Worm (Caenorhabditis elegans) whole organism, early embryonic: ENCODE results near the gene his-8.

ENCODE experiments used
- ama-1 ChIP-seq: fragments of 150-350 bp; optimal IDR thresholded peaks from 2 replicates; lab custom pipeline; 2014
- flt-1 ChIP-seq: fragments of 200-800 bp; sonication (Bioruptor generic); IDR thresholded peaks from 2 replicates; pipeline ENCODE4 v1.3.6; 2022; ENCODE audit warnings: missing genetic modification characterization, missing compliant biosample characterization
- hmg-4 ChIP-seq: fragments of 200-800 bp; sonication (Bioruptor generic); optimal IDR thresholded peaks from 2 replicates; lab custom pipeline; 2018; ENCODE audit warnings: mild to moderate bottlenecking, missing genetic modification characterization, missing compliant biosample characterization
- pes-1 ChIP-seq: fragments of 200-800 bp; sonication (Bioruptor generic); IDR thresholded peaks from 2 replicates; pipeline ENCODE4 v1.3.6; 2022; ENCODE audit warnings: missing genetic modification reagents, missing genetic modification characterization, missing compliant biosample characterization

DNA sequence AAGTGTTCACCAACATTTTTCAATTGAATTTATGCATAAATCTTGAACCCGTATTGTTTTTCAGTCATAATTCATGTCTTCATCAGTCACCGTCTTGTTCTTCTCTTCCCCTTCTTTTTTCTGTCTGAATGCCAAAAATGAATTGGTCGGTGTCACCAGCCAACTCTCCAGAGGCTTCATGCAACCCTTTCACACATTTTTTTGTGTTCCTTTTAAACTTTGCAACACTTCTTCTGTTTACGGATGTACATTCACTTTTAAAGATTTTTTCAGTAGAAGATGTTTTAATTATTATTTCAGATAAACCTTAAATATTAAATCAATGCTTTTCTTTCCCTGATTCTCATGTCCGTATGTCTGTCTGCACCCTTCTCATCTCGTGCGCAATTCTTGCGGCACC, 28.0 kb upstream of the his-8 start, which contains the start of gene acr-16:
- TF ChIP-seq flt-1 (GFP tag; lab: Robert Waterston, UW) (no peak), ama-1 (no peak), hmg-4 (GFP tag; lab: Kevin White, UChicago) (no peak), pes-1 (GFP tag; lab: Robert Waterston, UW) (no peak)
